Worm (Caenorhabditis elegans): ENCODE measurements around the gene C50B6.7.

Gene C50B6.7

ce11 chrV:13360254-13360653 is 35.5 kb upstream of the C50B6.7 start, which contains the start of gene F32H5.4:
TSS of gene F32H5.4 (plus strand) at chrV:13360554.
- no peak for TF ChIP-seq zag-1 (tag; optimal IDR thresholded peaks at IDR 0.05)
- no peak for TF ChIP-seq nhr-11 (tag; optimal IDR thresholded peaks at IDR 0.05)
- TF ChIP-seq ztf-4 (tag; optimal IDR thresholded peaks at IDR 0.05), result no peak
- TF ChIP-seq elt-3 (tag; optimal IDR thresholded peaks at IDR 0.05), result no peak
- no peak for TF ChIP-seq fos-1 (tag; optimal IDR thresholded peaks at IDR 0.05)
- no peak for TF ChIP-seq nhr-10 (tag; optimal IDR thresholded peaks at IDR 0.05)
- no peak for TF ChIP-seq sem-4 (tag; optimal IDR thresholded peaks at IDR 0.05)
- TF ChIP-seq mbf-1 (tag; optimal IDR thresholded peaks at IDR 0.05), result no peak
- TF ChIP-seq alr-1 (tag; optimal IDR thresholded peaks at IDR 0.05), result no peak
- TF ChIP-seq lin-11 (tag; optimal IDR thresholded peaks at IDR 0.05), result no peak
- no peak for TF ChIP-seq unc-39 (tag; optimal IDR thresholded peaks at IDR 0.05)
- no peak for TF ChIP-seq nhr-25 (tag; optimal IDR thresholded peaks at IDR 0.05)
- no peak for TF ChIP-seq unc-62 (GFP tag; optimal IDR thresholded peaks at IDR 0.05)

DNA sequence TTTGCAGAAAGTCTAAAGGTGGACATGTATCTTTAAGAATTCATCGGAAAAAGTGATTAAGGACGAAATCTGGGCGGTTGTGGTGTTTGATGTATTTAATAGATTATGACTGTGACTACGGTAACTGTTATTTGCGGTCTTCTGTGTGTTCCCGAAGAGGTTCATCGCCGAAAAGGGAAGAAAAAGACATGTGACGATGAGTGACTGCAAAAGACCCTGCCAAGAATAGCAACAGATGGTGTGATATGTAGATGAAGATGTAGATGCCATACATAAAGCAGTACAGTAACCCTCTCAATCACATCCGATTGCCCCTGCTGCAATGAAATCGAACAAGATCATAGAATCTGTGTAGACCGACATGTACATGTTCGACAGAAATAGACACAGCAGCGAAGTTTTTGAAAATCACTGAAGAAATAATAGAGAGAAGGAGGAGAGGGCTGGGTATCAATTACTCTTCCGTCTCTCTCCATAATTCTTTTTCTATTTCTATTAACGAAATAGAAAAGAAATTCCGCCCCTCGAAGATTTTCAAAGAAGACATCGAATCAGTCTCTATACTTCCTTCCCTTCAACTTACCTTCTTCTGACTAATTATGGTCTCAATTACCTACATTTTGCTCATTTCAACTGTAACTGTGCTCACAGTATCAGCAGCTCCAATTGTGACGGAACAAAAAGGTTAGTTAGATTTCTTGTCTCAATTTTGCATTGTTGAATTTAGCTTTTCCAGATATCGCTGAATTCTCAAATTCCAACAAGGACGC is 34.2 kb upstream of the C50B6.7 start, which contains the start of gene F32H5.3:
Gene F32H5.3 (plus strand): TSS at position 513 of the 770 bp plus-strand sequence.
- TF ChIP-seq sem-4 (tag; optimal IDR thresholded peaks at IDR 0.05), result no peak
- TF ChIP-seq zag-1 (tag; optimal IDR thresholded peaks at IDR 0.05), result no peak
- TF ChIP-seq lin-11 (tag; optimal IDR thresholded peaks at IDR 0.05), result no peak
- peak; percentile 44 for TF ChIP-seq nhr-21 (tag; optimal IDR thresholded peaks at IDR 0.05)
- peak; percentile 12 for TF ChIP-seq blmp-1 (tag; optimal IDR thresholded peaks at IDR 0.05; ENCODE audit: insufficient read depth)
- TF ChIP-seq lsy-2 (tag; optimal IDR thresholded peaks at IDR 0.05), result peak in 1 of 2 experiments; percentile 47
- TF ChIP-seq mab-5 (tag; optimal IDR thresholded peaks at IDR 0.05), result no peak
- no peak for TF ChIP-seq R02D3.7 (tag; optimal IDR thresholded peaks at IDR 0.05)
- no peak for TF ChIP-seq elt-1 (tag; optimal IDR thresholded peaks at IDR 0.05)
- TF ChIP-seq ama-1 (optimal IDR thresholded peaks at IDR 0.05), result peak; percentile 30
- TF ChIP-seq crh-2 (tag; optimal IDR thresholded peaks at IDR 0.05), result no peak
- TF ChIP-seq sma-3 (GFP tag; optimal IDR thresholded peaks at IDR 0.05), result peak; percentile 30
- TF ChIP-seq sma-9 (GFP tag; optimal IDR thresholded peaks at IDR 0.05), result peak; percentile 23
- TF ChIP-seq sma-9 (tag; optimal IDR thresholded peaks at IDR 0.05), result no peak
- no peak for TF ChIP-seq nhr-11 (tag; optimal IDR thresholded peaks at IDR 0.05)
- TF ChIP-seq ztf-4 (tag; optimal IDR thresholded peaks at IDR 0.05), result no peak
- no peak for TF ChIP-seq F13H6.1 (tag; optimal IDR thresholded peaks at IDR 0.05)
- TF ChIP-seq nhr-25 (tag; optimal IDR thresholded peaks at IDR 0.05), result peak; percentile 44
- TF ChIP-seq ceh-82 (tag; optimal IDR thresholded peaks at IDR 0.05), result no peak

- TF ChIP-seq sma-9 (GFP tag; optimal IDR thresholded peaks at IDR 0.05) (peak; percentile 43), sma-9 (tag; optimal IDR thresholded peaks at IDR 0.05) (no peak), blmp-1 (tag; optimal IDR thresholded peaks at IDR 0.05; ENCODE audit: insufficient read depth) (peak; percentile 19), crh-2 (tag; optimal IDR thresholded peaks at IDR 0.05) (peak; percentile 13), unc-55 (GFP tag; optimal IDR thresholded peaks at IDR 0.05) (no peak), mbf-1 (tag; optimal IDR thresholded peaks at IDR 0.05) (no peak), R02D3.7 (tag; optimal IDR thresholded peaks at IDR 0.05) (no peak), nhr-12 (tag; optimal IDR thresholded peaks at IDR 0.05) (no peak), lin-39 (tag; optimal IDR thresholded peaks at IDR 0.05) (no peak), nhr-129 (tag; optimal IDR thresholded peaks at IDR 0.05) (peak; percentile 63), fos-1 (tag; optimal IDR thresholded peaks at IDR 0.05) (peak; percentile 54)
These were observed 33.0 kb upstream of the C50B6.7 start, which contains the start of gene F32H5.1 for ce11 chrV:13357652-13358281. TSS of gene F32H5.1 (minus strand) at chrV:13358037.

ce11 chrV:13356210-13356609 is 31.4 kb upstream of the C50B6.7 start:
- TF ChIP-seq ceh-16 (tag; optimal IDR thresholded peaks at IDR 0.05) (no peak), lin-11 (tag; optimal IDR thresholded peaks at IDR 0.05) (no peak), ceh-82 (tag; optimal IDR thresholded peaks at IDR 0.05) (no peak), mab-5 (tag; optimal IDR thresholded peaks at IDR 0.05) (no peak), sem-4 (tag; optimal IDR thresholded peaks at IDR 0.05) (no peak), ztf-1 (GFP tag; conservative IDR thresholded peaks at IDR 0.05) (no peak), nhr-21 (tag; optimal IDR thresholded peaks at IDR 0.05) (no peak), elt-3 (tag; optimal IDR thresholded peaks at IDR 0.05) (no peak), zag-1 (tag; optimal IDR thresholded peaks at IDR 0.05) (no peak), mdl-1 (tag; optimal IDR thresholded peaks at IDR 0.05) (no peak), ama-1 (optimal IDR thresholded peaks at IDR 0.05) (no peak), lin-13 (GFP tag; optimal IDR thresholded peaks at IDR 0.05) (no peak), nhr-23 (tag; optimal IDR thresholded peaks at IDR 0.05) (no peak), sma-9 (GFP tag; optimal IDR thresholded peaks at IDR 0.05) (no peak), sma-9 (tag; optimal IDR thresholded peaks at IDR 0.05) (no peak), blmp-1 (tag; optimal IDR thresholded peaks at IDR 0.05; ENCODE audit: insufficient read depth) (no peak), nhr-12 (tag; optimal IDR thresholded peaks at IDR 0.05) (no peak), egl-27 (tag; optimal IDR thresholded peaks at IDR 0.05) (no peak), nhr-25 (tag; optimal IDR thresholded peaks at IDR 0.05) (no peak), skn-1 (tag; optimal IDR thresholded peaks at IDR 0.05) (no peak)

Measured in whole organism, L2 larva.